Fruit fly (Drosophila melanogaster): Measurements from ENCODE around the gene CG17325.

DNA sequence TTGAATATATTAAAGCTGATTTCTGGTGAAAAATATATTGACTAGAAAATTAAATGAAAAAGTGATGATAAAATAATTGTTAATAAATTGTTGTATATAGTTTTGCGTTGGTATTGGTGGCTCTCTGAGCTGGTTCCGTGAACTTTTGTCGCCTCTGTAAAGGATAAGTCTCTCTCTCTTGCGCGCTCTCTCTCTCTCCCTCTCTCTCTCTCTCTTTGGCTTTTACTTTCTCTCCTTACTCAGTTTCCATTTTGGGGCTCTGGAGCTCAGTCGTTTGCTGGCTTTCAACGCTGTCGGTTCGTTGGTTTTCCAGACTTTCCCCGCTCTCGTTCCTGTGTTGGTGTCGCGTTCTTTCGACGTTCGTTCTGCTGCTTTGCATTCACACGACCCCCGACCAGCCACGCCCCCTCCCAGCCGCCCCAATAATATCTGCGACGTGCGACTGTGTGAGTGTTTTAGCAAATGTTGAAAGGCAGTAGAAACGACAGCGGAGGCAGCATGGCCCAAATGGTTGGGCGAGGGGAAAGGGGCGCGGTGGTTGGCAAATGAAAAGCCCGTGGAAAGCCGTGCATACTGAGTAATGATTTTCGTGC, 32.6 kb downstream of the CG17325 start, which contains the start of gene CG17321:
- TF ChIP-seq CG9705 (GFP tag; optimal IDR thresholded peaks at IDR 0.05), result no peak
- no peak for TF ChIP-seq foxo (GFP tag; optimal IDR thresholded peaks at IDR 0.05)
- no peak for TF ChIP-seq brk (GFP tag; optimal IDR thresholded peaks at IDR 0.05)
- no peak for TF ChIP-seq OdsH (GFP tag; optimal IDR thresholded peaks at IDR 0.05)
- TF ChIP-seq psq (GFP tag; optimal IDR thresholded peaks at IDR 0.05), result no peak
- TF ChIP-seq Abd-B (GFP tag; optimal IDR thresholded peaks at IDR 0.05), result no peak
- TF ChIP-seq usp (GFP tag; optimal IDR thresholded peaks at IDR 0.05), result no peak
- TF ChIP-seq rgr (GFP tag; optimal IDR thresholded peaks at IDR 0.05), result no peak
- no peak for TF ChIP-seq Rel (GFP tag; optimal IDR thresholded peaks at IDR 0.05)
- no peak for TF ChIP-seq Rel (tag; optimal IDR thresholded peaks at IDR 0.05)
- no peak for TF ChIP-seq Dfd (GFP tag; optimal IDR thresholded peaks at IDR 0.05)

Data from whole organism, wandering third instar larva.